Worm (Caenorhabditis elegans): ENCODE data around the gene Y59A8B.25.

Gene Y59A8B.25

DNA sequence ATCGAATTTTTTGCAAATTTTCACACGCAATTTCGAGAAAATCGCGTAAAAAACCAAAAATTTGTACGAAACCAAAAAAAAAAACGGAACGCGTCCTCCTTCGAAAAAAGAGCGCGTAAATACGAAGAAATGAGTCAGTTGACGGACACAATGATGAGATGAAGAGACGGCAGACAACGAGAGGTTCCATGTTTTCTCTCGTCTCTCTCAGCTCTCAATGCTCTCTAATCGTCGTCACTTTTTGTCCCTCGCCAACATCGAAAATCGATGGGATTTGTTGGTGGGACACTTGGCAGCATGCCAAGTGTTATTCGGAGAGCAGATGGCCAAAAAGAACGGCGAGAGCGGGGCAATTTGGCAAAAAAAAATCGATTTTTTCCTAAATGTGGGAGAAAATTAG lies 24.0 kb upstream of the Y59A8B.25 start (continued):
- TF ChIP-seq mml-1 (tag; optimal IDR thresholded peaks at IDR 0.05) (no peak), unc-39 (tag; optimal IDR thresholded peaks at IDR 0.05) (no peak), ama-1 (optimal IDR thresholded peaks at IDR 0.05) (peak; percentile 20), fkh-10 (GFP tag; optimal IDR thresholded peaks at IDR 0.05) (peak; percentile 62)

DNA sequence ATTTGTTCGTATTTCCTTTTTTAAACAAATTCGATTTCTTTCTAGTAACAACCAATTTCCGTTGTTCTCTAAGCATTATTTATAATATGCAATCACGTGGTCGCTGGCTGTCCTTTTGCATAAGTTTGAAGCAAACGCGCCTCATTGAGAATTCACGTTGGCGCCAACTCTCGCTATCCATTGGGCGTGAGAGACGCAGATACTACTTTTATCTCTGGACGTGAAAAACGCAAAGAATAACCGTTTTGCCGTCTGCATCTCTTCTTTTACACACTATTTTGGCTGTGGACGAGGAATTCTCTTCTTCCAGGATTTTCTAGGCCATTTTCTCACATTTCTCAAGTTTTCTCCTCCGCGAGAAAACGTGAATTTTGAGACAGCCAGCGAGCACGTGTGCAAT lies 14.0 kb upstream of the Y59A8B.25 start:
- TF ChIP-seq lin-15B (tag; optimal IDR thresholded peaks at IDR 0.05): peak; percentile 25

DNA sequence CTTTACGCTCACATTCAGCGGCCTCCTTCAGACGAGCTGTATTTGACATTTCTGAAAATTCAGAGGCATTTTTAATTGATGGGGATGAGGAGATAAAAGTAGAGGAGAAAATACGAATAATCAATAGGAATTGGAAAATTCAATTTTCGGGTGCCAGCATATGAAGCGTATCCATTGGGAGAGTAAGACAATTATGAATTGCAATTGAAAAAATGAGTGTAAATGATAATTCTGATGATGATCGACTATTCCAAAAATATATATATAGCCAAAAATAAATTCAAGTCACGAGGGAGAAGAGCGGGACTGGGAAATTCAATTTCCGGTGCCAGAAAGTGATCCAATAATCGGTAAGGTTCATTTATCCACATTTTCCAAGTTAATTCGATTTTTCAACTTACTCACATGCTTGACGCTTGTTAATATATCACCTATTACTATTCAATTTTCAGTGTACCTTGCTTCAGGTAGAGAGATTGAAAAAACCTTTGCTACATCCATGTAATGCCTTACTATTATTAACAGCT lies 11.1 kb upstream of the Y59A8B.25 start, which contains the start of gene Y59A8B.8:
Gene Y59A8B.8, minus strand, starts transcription at position 51 of the 527 bp plus-strand sequence.
- no peak for TF ChIP-seq lin-15B (tag; optimal IDR thresholded peaks at IDR 0.05)
- TF ChIP-seq nhr-23 (tag; optimal IDR thresholded peaks at IDR 0.05): no peak
- no peak for TF ChIP-seq pha-4 (tag; optimal IDR thresholded peaks at IDR 0.05)
- TF ChIP-seq egl-5 (tag; optimal IDR thresholded peaks at IDR 0.05): no peak
- TF ChIP-seq ceh-28 (tag; optimal IDR thresholded peaks at IDR 0.05): no peak
- TF ChIP-seq nhr-77 (tag; optimal IDR thresholded peaks at IDR 0.05): no peak
- no peak for TF ChIP-seq elt-2 (tag; optimal IDR thresholded peaks at IDR 0.05)
- no peak for TF ChIP-seq jun-1 (tag; optimal IDR thresholded peaks at IDR 0.05)
- no peak for TF ChIP-seq nhr-12 (tag; optimal IDR thresholded peaks at IDR 0.05)
- TF ChIP-seq hmg-11 (tag; optimal IDR thresholded peaks at IDR 0.05): no peak
- TF ChIP-seq fos-1 (tag; optimal IDR thresholded peaks at IDR 0.05): no peak

DNA sequence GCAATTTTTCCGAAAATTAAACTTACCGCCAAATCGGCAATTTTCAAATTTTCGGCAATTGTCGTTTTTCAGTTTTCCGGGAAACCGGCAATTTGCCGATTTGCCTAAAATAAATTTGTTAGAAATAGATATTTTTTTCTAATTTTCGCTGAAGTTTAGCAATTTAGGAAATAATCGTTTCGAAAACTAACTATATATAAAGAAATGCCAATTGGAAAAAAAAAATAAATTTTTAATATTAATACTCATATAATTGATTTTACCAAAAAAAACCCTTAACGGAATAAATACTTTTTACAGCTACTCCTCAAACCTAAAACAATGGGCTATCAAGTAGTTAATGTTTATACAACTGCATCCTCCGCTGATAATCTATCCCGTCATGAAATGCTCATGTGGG lies 11.9 kb downstream of the Y59A8B.25 start, which contains the start of gene ebp-1:
Gene ebp-1, plus strand, starts transcription at position 301 of the 400 bp plus-strand sequence.
- TF ChIP-seq nhr-28 (tag; optimal IDR thresholded peaks at IDR 0.05) (no peak), nhr-77 (tag; optimal IDR thresholded peaks at IDR 0.05) (no peak), hmg-11 (tag; optimal IDR thresholded peaks at IDR 0.05) (no peak)

DNA sequence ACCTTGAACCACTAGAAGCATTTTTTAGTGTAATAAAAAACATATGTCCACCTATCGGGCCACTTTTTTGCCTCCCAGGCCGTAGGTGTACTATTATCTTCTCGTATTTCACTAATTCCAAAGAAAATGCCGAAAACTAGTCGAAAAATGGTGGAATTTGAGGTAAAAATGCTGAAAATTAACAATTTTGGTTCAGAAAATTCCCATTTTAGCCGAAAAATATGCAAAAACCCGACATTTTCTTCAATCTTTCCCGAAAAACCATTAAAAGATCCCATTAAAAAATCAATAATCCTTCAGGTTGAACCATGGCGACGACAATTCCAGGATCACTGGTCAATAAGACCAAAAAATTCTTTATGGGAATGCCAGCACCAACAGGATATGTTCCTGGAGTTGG lies 33.0 kb downstream of the Y59A8B.25 start, which contains the start of gene prp-6:
Gene prp-6, plus strand, starts transcription at position 301 of the 400 bp plus-strand sequence.
- TF ChIP-seq sea-2 (GFP tag; optimal IDR thresholded peaks at IDR 0.05) (no peak), nhr-67 (tag; optimal IDR thresholded peaks at IDR 0.05) (no peak), aly-2 (tag; optimal IDR thresholded peaks at IDR 0.05) (no peak), eor-1 (tag; optimal IDR thresholded peaks at IDR 0.05) (no peak)

DNA sequence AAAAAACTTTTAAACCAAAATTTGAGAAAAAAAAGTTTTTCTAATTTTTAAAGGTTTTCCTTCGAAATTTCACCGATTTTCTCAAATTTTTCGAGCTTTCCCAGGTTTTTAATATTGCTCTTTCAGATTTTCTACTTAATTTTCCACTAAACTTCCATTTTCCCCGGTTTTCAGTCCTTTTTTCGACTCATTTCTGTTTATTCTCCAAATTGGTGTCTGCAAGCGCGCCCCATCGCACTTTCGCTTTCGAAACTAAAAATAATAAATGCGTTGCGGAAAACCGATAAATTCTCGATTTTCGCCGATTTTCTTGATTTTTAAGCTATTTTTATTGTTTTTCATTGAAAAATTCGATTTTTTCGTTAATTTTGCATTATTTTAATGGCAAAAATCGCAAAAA lies 33.7 kb downstream of the Y59A8B.25 start:
- TF ChIP-seq lin-15B (tag; optimal IDR thresholded peaks at IDR 0.05): peak; percentile 40
- TF ChIP-seq fos-1 (tag; optimal IDR thresholded peaks at IDR 0.05): no peak
- no peak for TF ChIP-seq unc-39 (tag; optimal IDR thresholded peaks at IDR 0.05)
- TF ChIP-seq ztf-11 (tag; optimal IDR thresholded peaks at IDR 0.05): no peak
- TF ChIP-seq nhr-28 (tag; optimal IDR thresholded peaks at IDR 0.05): no peak
- TF ChIP-seq tbx-2 (tag; optimal IDR thresholded peaks at IDR 0.05): no peak
- peak; percentile 36 for TF ChIP-seq snpc-4 (tag; optimal IDR thresholded peaks at IDR 0.05)
- no peak for TF ChIP-seq unc-62 (GFP tag; optimal IDR thresholded peaks at IDR 0.05)
- TF ChIP-seq nhr-11 (tag; optimal IDR thresholded peaks at IDR 0.05): no peak
- TF ChIP-seq skn-1 (tag; optimal IDR thresholded peaks at IDR 0.05): no peak
- TF ChIP-seq ceh-28 (tag; optimal IDR thresholded peaks at IDR 0.05): no peak
- TF ChIP-seq nhr-67 (tag; optimal IDR thresholded peaks at IDR 0.05): no peak
- TF ChIP-seq pqm-1 (tag; optimal IDR thresholded peaks at IDR 0.05): no peak
- no peak for TF ChIP-seq eor-1 (tag; optimal IDR thresholded peaks at IDR 0.05)
- no peak for TF ChIP-seq fkh-2 (tag; optimal IDR thresholded peaks at IDR 0.05)

DNA sequence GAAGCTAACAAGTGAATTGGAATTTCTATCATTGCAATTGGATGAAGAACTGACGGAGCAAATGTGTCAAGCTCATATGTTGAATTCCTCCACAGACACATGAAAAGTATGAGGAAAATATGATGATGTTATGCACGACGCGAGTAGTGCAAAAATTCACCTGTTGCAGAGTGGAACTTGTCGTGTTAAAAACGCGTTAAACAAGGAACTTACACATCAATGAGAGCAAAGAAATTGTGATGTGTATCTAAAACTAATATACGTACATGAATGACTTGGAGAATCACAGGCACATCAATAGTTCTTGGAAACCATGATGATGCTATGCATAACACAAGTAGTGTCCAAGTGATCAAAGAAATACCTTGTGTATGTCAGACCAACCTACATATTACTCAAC lies 38.0 kb downstream of the Y59A8B.25 start, which contains the start of gene srh-134:
Gene srh-134, minus strand, starts transcription at position 101 of the 400 bp plus-strand sequence.
- TF ChIP-seq nhr-28 (tag; optimal IDR thresholded peaks at IDR 0.05): no peak
- TF ChIP-seq nhr-237 (tag; optimal IDR thresholded peaks at IDR 0.05): no peak
- TF ChIP-seq egl-5 (tag; optimal IDR thresholded peaks at IDR 0.05): no peak
- TF ChIP-seq mml-1 (tag; optimal IDR thresholded peaks at IDR 0.05): no peak
- TF ChIP-seq nhr-23 (tag; optimal IDR thresholded peaks at IDR 0.05): no peak
- TF ChIP-seq eor-1 (tag; optimal IDR thresholded peaks at IDR 0.05): no peak
- no peak for TF ChIP-seq nhr-77 (tag; optimal IDR thresholded peaks at IDR 0.05)
- no peak for TF ChIP-seq ceh-9 (tag; optimal IDR thresholded peaks at IDR 0.05)
- TF ChIP-seq lin-15B (tag; optimal IDR thresholded peaks at IDR 0.05): no peak
- no peak for TF ChIP-seq aly-2 (tag; optimal IDR thresholded peaks at IDR 0.05)
- TF ChIP-seq nhr-43 (tag; optimal IDR thresholded peaks at IDR 0.05; ENCODE audit: poor library complexity, severe bottlenecking): no peak

Data from whole organism, L3 larva.